Worm (Caenorhabditis elegans): ENCODE measurements around the gene F58G6.3.

DNA sequence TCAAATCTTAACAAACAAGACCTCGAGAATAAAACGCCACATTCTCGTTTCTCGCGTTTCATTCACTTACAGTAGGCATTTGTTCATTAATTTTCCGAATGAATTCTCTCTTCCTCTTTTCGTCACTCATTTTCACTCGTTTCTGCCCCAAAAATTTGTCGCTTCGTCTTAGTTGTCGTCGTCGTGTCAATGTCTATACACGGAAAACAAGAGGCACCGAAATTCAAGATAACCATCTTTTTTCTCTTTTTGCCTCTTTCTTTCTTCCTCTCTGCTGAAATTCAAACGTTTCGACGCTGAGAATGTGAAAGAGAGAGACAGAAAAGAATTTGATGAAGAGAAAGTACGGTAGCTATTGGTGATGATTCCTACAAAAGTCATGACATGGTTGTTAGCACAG is 35.3 kb upstream of the F58G6.3 start:
- TF ChIP-seq nhr-28 (tag; optimal IDR thresholded peaks at IDR 0.05): no peak
- no peak for TF ChIP-seq lir-3 (tag; optimal IDR thresholded peaks at IDR 0.05; ENCODE audit: poor library complexity)
- TF ChIP-seq lin-39 (tag; optimal IDR thresholded peaks at IDR 0.05): no peak
- TF ChIP-seq unc-86 (tag; optimal IDR thresholded peaks at IDR 0.05): no peak
- TF ChIP-seq ama-1 (optimal IDR thresholded peaks at IDR 0.05): no peak
- TF ChIP-seq egl-27 (tag; optimal IDR thresholded peaks at IDR 0.05): no peak
- no peak for TF ChIP-seq ceh-82 (tag; optimal IDR thresholded peaks at IDR 0.05)
- TF ChIP-seq ceh-88 (GFP tag; IDR thresholded peaks at IDR 0.05): no peak
- no peak for TF ChIP-seq nhr-77 (tag; optimal IDR thresholded peaks at IDR 0.05)
- no peak for TF ChIP-seq pag-3 (tag; optimal IDR thresholded peaks at IDR 0.05; ENCODE audit: borderline replicate concordance, insufficient read depth)
- no peak for TF ChIP-seq egl-13 (tag; optimal IDR thresholded peaks at IDR 0.05)
- TF ChIP-seq ztf-4 (tag; optimal IDR thresholded peaks at IDR 0.05): no peak

Data from whole organism, L1 larva.